Worm (Caenorhabditis elegans) whole organism, young adult: ENCODE results near the gene C54H2.4.
A peak's percentile ranks its signal among the peaks of the same experiment; 100 is the strongest.

Experiments used
- B0019.2 ChIP-seq: fragments of 200-800 bp; sonication (Bioruptor generic); conservative IDR thresholded peaks from 2 replicates; pipeline ENCODE4 v1.3.6; 2022; ENCODE audit warnings: missing genetic modification reagents, missing genetic modification characterization, missing compliant biosample characterization
- C06A6.2 ChIP-seq: fragments of 200-800 bp; sonication (Bioruptor generic); conservative IDR thresholded peaks from 2 replicates; pipeline ENCODE4 v1.3.6; 2022; ENCODE audit warnings: missing genetic modification characterization, missing compliant biosample characterization
- F10E7.11 ChIP-seq: sonication (generic microtip); optimal IDR thresholded peaks from 2 replicates; lab custom pipeline; 2017; ENCODE audit warnings: mild to moderate bottlenecking, missing genetic modification characterization, moderate library complexity, missing compliant biosample characterization
- F22D6.2 ChIP-seq: sonication (generic microtip); optimal IDR thresholded peaks from 2 replicates; lab custom pipeline; 2016; ENCODE audit warnings: mild to moderate bottlenecking, missing genetic modification characterization, missing compliant biosample characterization
- F37B4.10 ChIP-seq: fragments of 200-800 bp; sonication (Bioruptor generic); IDR thresholded peaks from 2 replicates; pipeline ENCODE4 v1.3.6; 2022; ENCODE audit warnings: missing genetic modification characterization, missing compliant biosample characterization
- F39B2.1 ChIP-seq: fragments of 200-800 bp; sonication (Bioruptor generic); IDR thresholded peaks from 2 replicates; pipeline ENCODE4 v1.3.6; 2022; ENCODE audit warnings: missing genetic modification reagents, missing genetic modification characterization, missing compliant biosample characterization
- F52B5.7 ChIP-seq: sonication (generic microtip); optimal IDR thresholded peaks from 2 replicates; lab custom pipeline; 2016; ENCODE audit warnings: mild to moderate bottlenecking, missing genetic modification characterization, missing compliant biosample characterization
- F55B11.4 ChIP-seq: sonication (generic microtip); optimal IDR thresholded peaks from 2 replicates; lab custom pipeline; 2016; ENCODE audit warnings: missing compliant biosample characterization, missing genetic modification characterization, borderline replicate concordance; ENCODE audit not compliant: insufficient read depth
- F57C9.4 ChIP-seq: sonication (generic microtip); optimal IDR thresholded peaks from 2 replicates; lab custom pipeline; 2017; ENCODE audit warnings: mild to moderate bottlenecking, missing genetic modification characterization, missing compliant biosample characterization
- K11D2.4 ChIP-seq: fragments of 200-800 bp; sonication (Bioruptor generic); IDR thresholded peaks from 2 replicates; pipeline ENCODE4 v1.3.6; 2022; ENCODE audit warnings: missing genetic modification reagents, missing genetic modification characterization, missing compliant biosample characterization
- K12H6.12 ChIP-seq: fragments of 200-800 bp; sonication (Bioruptor generic); optimal IDR thresholded peaks from 2 replicates; lab custom pipeline; 2018; ENCODE audit warnings: mild to moderate bottlenecking, missing genetic modification characterization, missing compliant biosample characterization
- attf-5 ChIP-seq: fragments of 200-800 bp; sonication (Bioruptor generic); optimal IDR thresholded peaks from 2 replicates; lab custom pipeline; 2018; ENCODE audit warnings: mild to moderate bottlenecking, missing genetic modification characterization, missing compliant biosample characterization
- ceh-27 ChIP-seq: fragments of 200-800 bp; sonication (Bioruptor generic); optimal IDR thresholded peaks from 2 replicates; lab custom pipeline; 2018; ENCODE audit warnings: mild to moderate bottlenecking, missing genetic modification characterization, moderate library complexity, missing compliant biosample characterization
- dpl-1 ChIP-seq: fragments of 150-350 bp; optimal IDR thresholded peaks from 2 replicates; lab custom pipeline; 2014; ENCODE audit warnings: missing biosample characterization, missing genetic modification reagents, missing genetic modification characterization
- egl-44 ChIP-seq: fragments of 200-800 bp; sonication (Bioruptor generic); IDR thresholded peaks from 2 replicates; pipeline ENCODE4 v1.3.6; 2022; ENCODE audit warnings: missing genetic modification reagents, missing genetic modification characterization, missing compliant biosample characterization
- egrh-3 ChIP-seq: fragments of 200-800 bp; sonication (Bioruptor generic); IDR thresholded peaks from 2 replicates; pipeline ENCODE4 v1.3.6; 2022; ENCODE audit warnings: missing genetic modification reagents, missing genetic modification characterization, missing compliant biosample characterization
- ets-4 ChIP-seq: fragments of 200-800 bp; sonication (Bioruptor generic); optimal IDR thresholded peaks from 2 replicates; lab custom pipeline; 2018; ENCODE audit warnings: mild to moderate bottlenecking, missing genetic modification characterization, missing compliant biosample characterization
- gei-17 ChIP-seq: fragments of 200-800 bp; sonication (Bioruptor generic); optimal IDR thresholded peaks from 2 replicates; lab custom pipeline; 2018; ENCODE audit warnings: mild to moderate bottlenecking, missing genetic modification characterization, missing compliant biosample characterization
- hmg-1.2 ChIP-seq: fragments of 200-800 bp; sonication (Bioruptor generic); IDR thresholded peaks from 2 replicates; pipeline ENCODE4 v1.3.6; 2022; ENCODE audit warnings: missing genetic modification reagents, missing genetic modification characterization, missing compliant biosample characterization
- hrde-1 ChIP-seq: sonication (generic microtip); optimal IDR thresholded peaks from 2 replicates; lab custom pipeline; 2016; ENCODE audit warnings: missing genetic modification characterization, mild to moderate bottlenecking, missing compliant biosample characterization, moderate library complexity, missing genotype, missing genetic modification reagents, borderline replicate concordance
- let-526 ChIP-seq: fragments of 200-800 bp; sonication (Bioruptor generic); IDR thresholded peaks from 2 replicates; pipeline ENCODE4 v1.3.6; 2022; ENCODE audit warnings: missing genetic modification reagents, missing genetic modification characterization, missing compliant biosample characterization
- lin-54 ChIP-seq: fragments of 200-800 bp; sonication (Bioruptor generic); optimal IDR thresholded peaks from 2 replicates; lab custom pipeline; 2018; ENCODE audit warnings: mild to moderate bottlenecking, missing genetic modification characterization, missing compliant biosample characterization
- lsl-1 ChIP-seq: fragments of 200-800 bp; sonication (Bioruptor generic); optimal IDR thresholded peaks from 2 replicates; lab custom pipeline; 2018; ENCODE audit warnings: mild to moderate bottlenecking, missing genetic modification characterization, moderate library complexity, missing compliant biosample characterization
- madf-10 ChIP-seq: sonication (generic microtip); optimal IDR thresholded peaks from 2 replicates; lab custom pipeline; 2016; ENCODE audit warnings: mild to moderate bottlenecking, missing genetic modification characterization, missing compliant biosample characterization
- mcd-1 ChIP-seq: fragments of 200-800 bp; sonication (Bioruptor generic); IDR thresholded peaks from 2 replicates; pipeline ENCODE4 v1.3.6; 2022; ENCODE audit warnings: missing genetic modification reagents, missing genetic modification characterization, missing compliant biosample characterization
- nfya-1 ChIP-seq: sonication (generic microtip); optimal IDR thresholded peaks from 2 replicates; lab custom pipeline; 2017; ENCODE audit warnings: antibody characterized with exemption, missing compliant biosample characterization, missing genetic modification characterization, borderline replicate concordance; ENCODE audit not compliant: insufficient read depth
- nhr-27 ChIP-seq: fragments of 200-800 bp; sonication (Bioruptor generic); optimal IDR thresholded peaks from 2 replicates; lab custom pipeline; 2018; ENCODE audit warnings: mild to moderate bottlenecking, missing genetic modification characterization, moderate library complexity, missing compliant biosample characterization
- nhr-80 ChIP-seq: sonication (generic microtip); optimal IDR thresholded peaks from 2 replicates; lab custom pipeline; 2016; ENCODE audit warnings: missing genetic modification characterization, missing compliant biosample characterization
- nhr-90 ChIP-seq: sonication (generic microtip); optimal IDR thresholded peaks from 2 replicates; lab custom pipeline; 2016; ENCODE audit warnings: missing genotype, mild to moderate bottlenecking, missing genetic modification characterization, missing compliant biosample characterization
- rec-8 ChIP-seq, 2 experiments: sonication (generic microtip); optimal IDR thresholded peaks; 2 replicates each; lab custom pipeline; 2016; ENCODE audit warnings: mild to moderate bottlenecking in 2 of 2, missing genetic modification characterization in 2 of 2, missing genetic modification reagents in 2 of 2, missing genotype in 2 of 2, missing biosample characterization in 1 of 2, missing compliant biosample characterization in 1 of 2, moderate library complexity in 1 of 2
- sdz-38 ChIP-seq: sonication (generic microtip); optimal IDR thresholded peaks from 2 replicates; lab custom pipeline; 2016; ENCODE audit warnings: missing genotype, missing genetic modification characterization, missing compliant biosample characterization
- sea-2 ChIP-seq: fragments of 200-800 bp; sonication (Bioruptor generic); IDR thresholded peaks from 2 replicates; pipeline ENCODE4 v1.3.6; 2022; ENCODE audit warnings: missing genetic modification characterization, missing compliant biosample characterization
- snpc-4 ChIP-seq, 5 experiments: fragments of 150-350 bp in 1 of 5; sonication (generic microtip) in 4 of 5; optimal IDR thresholded peaks; 2 replicates each; lab custom pipeline; 2014 to 2018; ENCODE audit warnings: missing genetic modification characterization in 5 of 5, missing biosample characterization in 3 of 5, antibody characterized with exemption in 2 of 5, mild to moderate bottlenecking in 2 of 5, missing compliant biosample characterization in 2 of 5, missing genotype in 2 of 5, moderate library complexity in 2 of 5, missing genetic modification reagents in 1 of 5
- tlf-1 ChIP-seq: fragments of 200-800 bp; sonication (Bioruptor generic); optimal IDR thresholded peaks from 2 replicates; lab custom pipeline; 2018; ENCODE audit warnings: mild to moderate bottlenecking, missing genetic modification characterization, missing compliant biosample characterization
- unc-62 ChIP-seq: fragments of 150-350 bp; optimal IDR thresholded peaks from 2 replicates; lab custom pipeline; 2014; ENCODE audit warnings: missing biosample characterization, missing genetic modification reagents, missing genetic modification characterization
- xnd-1 ChIP-seq: sonication (generic microtip); optimal IDR thresholded peaks from 2 replicates; lab custom pipeline; 2016; ENCODE audit warnings: missing genotype, missing genetic modification reagents, missing genetic modification characterization, missing compliant biosample characterization
- ztf-18 ChIP-seq: sonication (generic microtip); optimal IDR thresholded peaks from 2 replicates; lab custom pipeline; 2016; ENCODE audit warnings: missing genotype, mild to moderate bottlenecking, missing genetic modification characterization, missing compliant biosample characterization
- ztf-26 ChIP-seq: sonication (generic microtip); optimal IDR thresholded peaks from 2 replicates; lab custom pipeline; 2017; ENCODE audit warnings: missing genetic modification characterization, missing compliant biosample characterization
- ztf-6 ChIP-seq: fragments of 200-800 bp; sonication (Bioruptor generic); IDR thresholded peaks from 2 replicates; pipeline ENCODE4 v1.3.6; 2022; ENCODE audit warnings: missing genetic modification reagents, missing genetic modification characterization, missing compliant biosample characterization

The C54H2.4 gene

ce11 chrX:5773471-5773870, 2.9 kb upstream of the C54H2.4 start, which contains the start of gene sym-3:
TSS of gene sym-3 (plus strand) at chrX:5773771.
- no peak for TF ChIP-seq nhr-90
- TF ChIP-seq madf-10 (tag; lab: Kevin White, UChicago), result no peak
- no peak for TF ChIP-seq nhr-27 (tag; lab: Kevin White, UChicago)
- no peak for TF ChIP-seq ets-4 (GFP tag; lab: Kevin White, UChicago)
- no peak for TF ChIP-seq egl-44
- TF ChIP-seq hrde-1 (tag; lab: Kevin White, UChicago), result no peak
- no peak for TF ChIP-seq F22D6.2 (tag; lab: Kevin White, UChicago)
- no peak for TF ChIP-seq xnd-1
- no peak for TF ChIP-seq tlf-1 (GFP tag; lab: Kevin White, UChicago)
- TF ChIP-seq lin-54 (GFP tag; lab: Kevin White, UChicago), result no peak
- TF ChIP-seq mcd-1 (GFP tag; lab: Robert Waterston, UW), result no peak
- TF ChIP-seq sea-2 (GFP tag; lab: Robert Waterston, UW), result no peak

- TF ChIP-seq snpc-4 (GFP tag; optimal IDR thresholded peaks at IDR 0.05; lab: Kevin White, UChicago) (no peak), snpc-4 (tag; optimal IDR thresholded peaks at IDR 0.05; lab: Kevin White, UChicago) (no peak), sdz-38 (tag; lab: Kevin White, UChicago) (no peak), F52B5.7 (tag; lab: Kevin White, UChicago) (no peak), ztf-6 (GFP tag; lab: Robert Waterston, UW) (no peak), dpl-1 (no peak), ztf-26 (tag; lab: Kevin White, UChicago) (no peak), let-526 (GFP tag; lab: Robert Waterston, UW) (no peak), F55B11.4 (tag; lab: Kevin White, UChicago) (no peak), B0019.2 (GFP tag; lab: Robert Waterston, UW) (no peak), tlf-1 (GFP tag; lab: Kevin White, UChicago) (no peak), rec-8 (tag; optimal IDR thresholded peaks at IDR 0.05; lab: Kevin White, UChicago) (no peak), gei-17 (GFP tag; lab: Kevin White, UChicago) (no peak), lsl-1 (no peak), F57C9.4 (tag; lab: Kevin White, UChicago) (no peak), unc-62 (no peak), F37B4.10 (no peak), F39B2.1 (GFP tag; lab: Robert Waterston, UW) (no peak)
Observed at ce11 chrX:5772538-5773154, 2.1 kb upstream of the C54H2.4 start.

DNA sequence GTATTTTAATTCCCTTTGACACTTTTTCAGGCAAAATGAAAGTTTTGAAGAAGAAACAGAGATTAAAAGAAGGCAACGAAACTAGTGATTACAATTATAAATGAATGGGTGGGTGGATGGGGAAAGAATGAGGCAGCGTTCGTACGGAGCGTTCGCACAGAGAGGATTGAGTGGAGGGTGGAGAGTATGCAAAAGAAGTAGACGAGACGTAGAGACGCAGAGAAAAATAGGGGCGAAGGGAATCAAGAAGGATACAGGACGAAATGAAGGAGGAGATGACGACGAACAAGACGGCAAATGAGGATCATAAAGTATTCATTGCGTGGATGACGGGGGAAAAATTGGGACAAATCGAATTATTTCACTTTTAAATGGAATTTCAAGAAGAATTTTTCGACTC, 5.8 kb downstream of the C54H2.4 start:
- peak; percentile 4 for TF ChIP-seq K12H6.12 (tag; lab: Kevin White, UChicago)
- TF ChIP-seq C06A6.2 (GFP tag; lab: Robert Waterston, UW), result no peak
- TF ChIP-seq hmg-1.2 (GFP tag; lab: Robert Waterston, UW), result peak; percentile 50; the same call in 1 of the 2 replicates

DNA sequence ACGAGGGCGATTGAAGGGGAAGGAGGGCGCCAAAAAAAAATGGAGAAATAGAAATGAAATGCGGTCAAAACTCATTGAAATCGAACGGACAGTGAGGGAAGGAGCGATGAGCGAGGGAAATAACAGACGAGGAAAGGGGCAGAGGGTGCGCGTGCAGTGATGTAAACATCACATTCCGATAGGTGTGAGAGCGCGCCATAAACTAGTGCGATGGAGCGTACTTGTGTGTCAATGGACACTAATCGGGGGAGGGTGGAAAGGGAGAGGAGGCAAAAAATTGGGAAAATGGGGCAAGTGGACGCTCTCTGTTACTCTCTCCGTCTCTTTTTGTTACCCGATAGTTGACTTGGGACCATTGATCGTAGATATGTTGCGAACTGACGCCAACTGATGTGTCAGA, 6.6 kb downstream of the C54H2.4 start:
- TF ChIP-seq egrh-3 (GFP tag; lab: Robert Waterston, UW) (peak; percentile 33; the same call in 1 of the 2 replicates), hmg-1.2 (GFP tag; lab: Robert Waterston, UW) (peak; percentile 40; the same call in 1 of the 2 replicates), attf-5 (peak; percentile 27), ztf-18 (tag; lab: Kevin White, UChicago) (peak; percentile 34), mcd-1 (GFP tag; lab: Robert Waterston, UW) (peak; percentile 72; the same call in 1 of the 2 replicates), ceh-27 (GFP tag; lab: Kevin White, UChicago) (peak; percentile 70), nfya-1 (tag; lab: Kevin White, UChicago) (no peak), K11D2.4 (GFP tag; lab: Robert Waterston, UW) (0 out of 2 replicates have a peak, but pooled peaks have one; percentile 21), nhr-80 (tag; lab: Kevin White, UChicago) (peak; percentile 57), F10E7.11 (tag; lab: Kevin White, UChicago) (no peak)
